Fruit fly (Drosophila melanogaster) whole organism, embryonic: Measurements from ENCODE around the gene CG9550.

ENCODE experiments used
- Awh ChIP-seq: fragments of 200-800 bp; sonication (Bioruptor generic); IDR thresholded peaks from 2 replicates; pipeline ENCODE4, ENCODE4 v1.3.6; 2022; ENCODE audit warnings: missing biosample characterization, missing genetic modification characterization
- Blimp-1 ChIP-seq: fragments of 200-800 bp; sonication (Bioruptor generic); optimal IDR thresholded peaks from 3 replicates; lab custom pipeline; 2018; ENCODE audit warnings: missing biosample characterization, missing genetic modification characterization, mild to moderate bottlenecking, moderate library complexity, missing genetic modification reagents
- CG10209 ChIP-seq: fragments of 200-800 bp; sonication (Bioruptor generic); optimal IDR thresholded peaks from 3 replicates; lab custom pipeline; 2017; ENCODE audit warnings: missing biosample characterization, mild to moderate bottlenecking, missing genetic modification characterization, missing genetic modification reagents
- CG11247 ChIP-seq: fragments of 200-800 bp; sonication (Bioruptor generic); IDR thresholded peaks from 2 replicates; pipeline ENCODE4 v1.3.6; 2022; ENCODE audit warnings: missing biosample characterization, missing genetic modification characterization
- CG12219 ChIP-seq: fragments of 200-800 bp; sonication (Bioruptor generic); optimal IDR thresholded peaks from 3 replicates; lab custom pipeline; 2018; ENCODE audit warnings: missing biosample characterization, mild to moderate bottlenecking, missing genetic modification characterization
- CG12236 ChIP-seq: fragments of 200-800 bp; sonication (Bioruptor generic); optimal IDR thresholded peaks from 2 replicates; lab custom pipeline; 2016; ENCODE audit warnings: missing biosample characterization, missing genetic modification characterization
- CG15601 ChIP-seq: fragments of 200-800 bp; sonication (Bioruptor generic); optimal IDR thresholded peaks from 3 replicates; lab custom pipeline; 2019; ENCODE audit warnings: missing biosample characterization, mild to moderate bottlenecking, missing genetic modification characterization, moderate library complexity
- CG18262 ChIP-seq: fragments of 200-800 bp; optimal IDR thresholded peaks from 3 replicates; lab custom pipeline; 2019; ENCODE audit warnings: missing biosample characterization, mild to moderate bottlenecking, missing genetic modification characterization, moderate library complexity
- CG3838 ChIP-seq: fragments of 200-800 bp; sonication (Bioruptor generic); optimal IDR thresholded peaks from 3 replicates; lab custom pipeline; 2016; ENCODE audit warnings: missing biosample characterization, missing genetic modification characterization
- CG4328 ChIP-seq: fragments of 200-800 bp; sonication (Bioruptor generic); optimal IDR thresholded peaks from 3 replicates; lab custom pipeline; 2017; ENCODE audit warnings: missing biosample characterization, missing genetic modification reagents, missing genetic modification characterization
- CG6654 ChIP-seq: fragments of 200-800 bp; sonication (Bioruptor generic); optimal IDR thresholded peaks from 2 replicates; lab custom pipeline; 2017; ENCODE audit warnings: missing biosample characterization, mild to moderate bottlenecking, missing genetic modification characterization
- CG6689 ChIP-seq: fragments of 200-800 bp; sonication (Bioruptor generic); IDR thresholded peaks from 2 replicates; pipeline ENCODE4 v1.3.6; 2022; ENCODE audit warnings: missing biosample characterization, missing genetic modification characterization
- CG6813 ChIP-seq: fragments of 200-800 bp; sonication (Bioruptor generic); optimal IDR thresholded peaks from 2 replicates; lab custom pipeline; 2017; ENCODE audit warnings: missing biosample characterization, missing genetic modification characterization, mild to moderate bottlenecking, moderate library complexity, missing genetic modification reagents
- CG7745 ChIP-seq: fragments of 200-800 bp; sonication (Bioruptor generic); optimal IDR thresholded peaks from 2 replicates; lab custom pipeline; 2018; ENCODE audit warnings: missing biosample characterization, mild to moderate bottlenecking, missing genetic modification characterization, moderate library complexity
- CG7839 ChIP-seq: fragments of 200-800 bp; sonication (Bioruptor generic); optimal IDR thresholded peaks from 3 replicates; lab custom pipeline; 2018; ENCODE audit warnings: missing biosample characterization, mild to moderate bottlenecking, missing genetic modification characterization, moderate library complexity
- CG7928 ChIP-seq: fragments of 200-800 bp; sonication (Bioruptor generic); optimal IDR thresholded peaks from 2 replicates; lab custom pipeline; 2017; ENCODE audit warnings: missing biosample characterization, mild to moderate bottlenecking, missing genetic modification characterization
- CG9797 ChIP-seq: fragments of 200-800 bp; sonication (Bioruptor generic); optimal IDR thresholded peaks from 3 replicates; lab custom pipeline; 2018; ENCODE audit warnings: missing biosample characterization, mild to moderate bottlenecking, missing genetic modification characterization
- D19B ChIP-seq: fragments of 200-800 bp; sonication (Bioruptor generic); optimal IDR thresholded peaks from 2 replicates; lab custom pipeline; 2017; ENCODE audit warnings: missing biosample characterization, mild to moderate bottlenecking, missing genetic modification characterization
- Fer1 ChIP-seq: fragments of 200-800 bp; sonication (Bioruptor generic); optimal IDR thresholded peaks from 2 replicates; lab custom pipeline; 2017; ENCODE audit warnings: missing biosample characterization, mild to moderate bottlenecking, missing genetic modification characterization
- Fer3 ChIP-seq: fragments of 200-800 bp; sonication (Bioruptor generic); optimal IDR thresholded peaks from 2 replicates; lab custom pipeline; 2018; ENCODE audit warnings: missing biosample characterization, mild to moderate bottlenecking, missing genetic modification characterization, moderate library complexity
- H15 ChIP-seq: fragments of 200-800 bp; sonication (Bioruptor generic); IDR thresholded peaks from 3 replicates; pipeline ENCODE4 v1.3.6; 2022; ENCODE audit warnings: missing biosample characterization, missing genetic modification characterization
- HHEX ChIP-seq: fragments of 200-800 bp; sonication (Bioruptor generic); optimal IDR thresholded peaks from 3 replicates; lab custom pipeline; 2017; ENCODE audit warnings: missing biosample characterization, mild to moderate bottlenecking, missing genetic modification characterization, missing genetic modification reagents
- Hr51 ChIP-seq, 2 experiments: fragments of 200-800 bp; sonication (Bioruptor generic); optimal IDR thresholded peaks; 2 replicates in 1 of 2; 3 replicates in 1 of 2; lab custom pipeline; 2016 to 2018; ENCODE audit warnings: missing biosample characterization in 2 of 2, missing genetic modification characterization in 2 of 2, mild to moderate bottlenecking in 1 of 2, moderate library complexity in 1 of 2
- Hsf ChIP-seq: fragments of 200-800 bp; sonication (Bioruptor generic); optimal IDR thresholded peaks from 3 replicates; lab custom pipeline; 2016; ENCODE audit warnings: missing biosample characterization, missing genetic modification characterization
- Lim3 ChIP-seq: fragments of 200-800 bp; sonication (Bioruptor generic); IDR thresholded peaks from 2 replicates; pipeline ENCODE4 v1.3.6; 2022; ENCODE audit warnings: missing biosample characterization, missing genetic modification characterization
- NC2α ChIP-seq: fragments of 200-800 bp; sonication (Bioruptor generic); optimal IDR thresholded peaks from 2 replicates; lab custom pipeline; 2016; ENCODE audit warnings: missing biosample characterization, missing genetic modification characterization
- Ptx1 ChIP-seq: fragments of 200-800 bp; sonication (Bioruptor generic); IDR thresholded peaks from 2 replicates; pipeline ENCODE4 v1.3.6; 2022; ENCODE audit warnings: missing biosample characterization, missing genetic modification characterization
- Sry-δ ChIP-seq: fragments of 200-800 bp; sonication (Bioruptor generic); optimal IDR thresholded peaks from 2 replicates; lab custom pipeline; 2016; ENCODE audit warnings: missing biosample characterization, missing genetic modification characterization
- Trl ChIP-seq, 3 experiments: fragments of >200 bp in 2 of 3; fragments of 200-800 bp in 1 of 3; sonication (Bioruptor generic) in 1 of 3; optimal IDR thresholded peaks; 2 replicates in 1 of 3; 3 replicates in 2 of 3; lab custom pipeline; 2016 to 2017; ENCODE audit warnings: missing biosample characterization in 1 of 3, missing genetic modification characterization in 1 of 3
- YL-1 ChIP-seq: fragments of 200-800 bp; sonication (Bioruptor generic); optimal IDR thresholded peaks from 3 replicates; lab custom pipeline; 2017; ENCODE audit warnings: missing biosample characterization, mild to moderate bottlenecking, missing genetic modification characterization
- abd-A ChIP-seq: fragments of 200-800 bp; sonication (Bioruptor generic); optimal IDR thresholded peaks from 3 replicates; lab custom pipeline; 2019; ENCODE audit warnings: missing biosample characterization, mild to moderate bottlenecking, missing genetic modification characterization, moderate library complexity
- ato ChIP-seq: fragments of 200-800 bp; sonication (Bioruptor generic); IDR thresholded peaks from 2 replicates; pipeline ENCODE4 v1.3.6; 2022; ENCODE audit warnings: missing biosample characterization, missing genetic modification characterization; ENCODE audit not compliant: partially characterized antibody
- cg ChIP-seq: fragments of 200-800 bp; sonication (Bioruptor generic); optimal IDR thresholded peaks from 3 replicates; lab custom pipeline; 2019; ENCODE audit warnings: missing biosample characterization, mild to moderate bottlenecking, missing genetic modification characterization, moderate library complexity
- chinmo ChIP-seq: fragments of 200-800 bp; sonication (Bioruptor generic); IDR thresholded peaks from 4 replicates; pipeline ENCODE4 v1.3.6; 2022; ENCODE audit warnings: missing biosample characterization, missing genetic modification characterization; ENCODE audit not compliant: partially characterized antibody
- ci ChIP-seq: fragments of 200-800 bp; sonication (Bioruptor generic); IDR thresholded peaks from 3 replicates; pipeline ENCODE4 v1.3.6; 2022; ENCODE audit warnings: missing biosample characterization, missing genetic modification characterization
- crp ChIP-seq, 2 experiments: fragments of 200-800 bp; sonication (Bioruptor generic); optimal IDR thresholded peaks; 2 replicates in 1 of 2; 3 replicates in 1 of 2; lab custom pipeline; 2017; ENCODE audit warnings: missing biosample characterization in 2 of 2, missing genetic modification characterization in 2 of 2, mild to moderate bottlenecking in 1 of 2, moderate library complexity in 1 of 2
- gcm ChIP-seq: fragments of 200-800 bp; sonication (Bioruptor generic); optimal IDR thresholded peaks from 2 replicates; lab custom pipeline; 2019; ENCODE audit warnings: missing biosample characterization, mild to moderate bottlenecking, missing genetic modification characterization, moderate library complexity
- gro ChIP-seq: fragments of 200-800 bp; sonication (Bioruptor generic); optimal IDR thresholded peaks from 2 replicates; lab custom pipeline; 2016; ENCODE audit warnings: missing biosample characterization, missing genetic modification characterization
- nau ChIP-seq: fragments of 200-800 bp; sonication (Bioruptor generic); optimal IDR thresholded peaks from 3 replicates; lab custom pipeline; 2017; ENCODE audit warnings: missing biosample characterization, mild to moderate bottlenecking, missing genetic modification characterization, missing genetic modification reagents
- nerfin-1 ChIP-seq: fragments of 200-800 bp; sonication (Bioruptor generic); optimal IDR thresholded peaks from 3 replicates; lab custom pipeline; 2019; ENCODE audit warnings: missing biosample characterization, mild to moderate bottlenecking, missing genetic modification characterization, moderate library complexity
- org-1 ChIP-seq: fragments of 200-800 bp; sonication (Bioruptor generic); optimal IDR thresholded peaks from 2 replicates; lab custom pipeline; 2017; ENCODE audit warnings: missing biosample characterization, missing genetic modification characterization
- pho ChIP-seq: fragments of 200-800 bp; sonication (Bioruptor generic); optimal IDR thresholded peaks from 2 replicates; lab custom pipeline; 2016; ENCODE audit warnings: missing biosample characterization, missing genetic modification characterization
- pzg ChIP-seq: fragments of 200-800 bp; sonication (Bioruptor generic); optimal IDR thresholded peaks from 3 replicates; lab custom pipeline; 2018; ENCODE audit warnings: missing biosample characterization, mild to moderate bottlenecking, missing genetic modification characterization, moderate library complexity
- shn ChIP-seq: fragments of 200-800 bp; sonication (Bioruptor generic); optimal IDR thresholded peaks from 3 replicates; lab custom pipeline; 2016; ENCODE audit warnings: missing biosample characterization, missing genetic modification characterization
- slp2 ChIP-seq: fragments of 200-800 bp; sonication (Bioruptor generic); optimal IDR thresholded peaks from 2 replicates; lab custom pipeline; 2016; ENCODE audit warnings: missing biosample characterization, missing genetic modification characterization
- tap ChIP-seq: fragments of 200-800 bp; optimal IDR thresholded peaks from 3 replicates; lab custom pipeline; 2019; ENCODE audit warnings: missing biosample characterization, mild to moderate bottlenecking, missing genetic modification characterization, moderate library complexity

Gene CG9550

DNA sequence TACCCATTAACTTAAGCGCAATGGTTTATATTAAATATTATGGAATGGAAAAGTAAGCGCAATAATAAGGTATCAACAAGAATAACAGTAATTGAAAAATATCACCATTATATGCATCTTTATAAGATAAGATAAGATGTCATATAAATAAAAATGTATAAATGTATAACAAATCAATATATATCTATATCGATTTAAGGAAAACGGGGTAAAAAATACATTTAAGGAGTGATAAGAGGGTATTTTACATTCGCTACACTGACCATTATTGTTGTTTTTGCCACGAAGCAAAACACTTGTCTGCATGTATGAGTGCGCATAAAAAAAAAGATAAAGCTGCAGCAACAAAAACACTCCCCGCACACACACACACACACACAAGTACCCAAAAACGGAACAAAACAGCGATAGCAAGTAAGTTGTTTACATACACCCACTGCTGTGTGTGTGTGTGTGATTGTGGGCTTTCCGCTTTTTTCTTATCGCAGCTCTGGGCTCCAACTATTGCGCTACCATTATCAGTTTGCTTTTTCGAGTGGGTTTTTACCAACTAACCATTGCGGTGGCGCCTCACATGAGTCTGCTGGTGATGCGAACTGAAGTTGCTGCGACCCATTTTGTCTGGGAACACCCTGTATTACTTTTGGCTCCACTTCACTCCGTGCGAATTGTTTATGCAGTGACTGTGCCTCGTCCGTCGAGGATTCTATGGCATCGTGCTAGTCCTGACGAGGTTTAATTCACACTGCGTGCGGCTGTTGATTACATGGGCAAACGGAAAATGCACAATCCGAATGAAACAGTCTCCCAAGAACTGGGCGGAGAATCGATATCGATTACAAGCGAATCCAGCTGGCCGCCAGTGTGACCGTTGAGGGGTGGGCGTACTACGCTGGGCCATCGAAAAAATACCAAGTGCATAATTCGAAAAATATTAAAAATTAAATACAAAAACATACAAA lies 23.5 kb upstream of the CG9550 start, which contains the start of gene mmy (continued):
- peak; percentile 48 for TF ChIP-seq shn (GFP tag; lab: Kevin White, UChicago)
- peak; percentile 31 for TF ChIP-seq CG10209 (GFP tag; lab: Kevin White, UChicago)
- peak; percentile 38 for TF ChIP-seq Fer1 (GFP tag; lab: Kevin White, UChicago)
- peak; percentile 7 for TF ChIP-seq tap
- TF ChIP-seq org-1 (GFP tag; lab: Kevin White, UChicago) = peak; percentile 4
- peak; percentile 92; the same call in 3 of the 4 replicates for TF ChIP-seq chinmo (GFP tag; lab: Robert Waterston, UW)
- TF ChIP-seq CG6689 = peak; percentile 48; the same call in 1 of the 2 replicates
- peak; percentile 23 for TF ChIP-seq CG7928
- TF ChIP-seq Hr51 (GFP tag; optimal IDR thresholded peaks at IDR 0.05; lab: Kevin White, UChicago) = peak; percentile 15 to 81
- TF ChIP-seq D19B = peak; percentile 98
- TF ChIP-seq CG11247 (GFP tag; lab: Robert Waterston, UW) = no peak
- TF ChIP-seq Fer3 (tag; lab: Kevin White, UChicago) = peak; percentile 66
- peak; percentile 29 for TF ChIP-seq YL-1 (GFP tag; lab: Kevin White, UChicago)
- TF ChIP-seq CG7839 = peak; percentile 74
- peak; percentile 62 for TF ChIP-seq Ptx1 (GFP tag; lab: Robert Waterston, UW)
- TF ChIP-seq slp2 = no peak
- no peak for TF ChIP-seq CG15601 (tag; lab: Kevin White, UChicago)
- no peak for TF ChIP-seq CG3838 (GFP tag; lab: Kevin White, UChicago)
- peak; percentile 68 for TF ChIP-seq CG18262 (tag; lab: Kevin White, UChicago)
- TF ChIP-seq cg (GFP tag; lab: Kevin White, UChicago) = peak; percentile 98
- TF ChIP-seq ato (GFP tag; lab: Robert Waterston, UW) = peak; percentile 34; the same call in 1 of the 2 replicates
- TF ChIP-seq CG4328 (GFP tag; lab: Kevin White, UChicago) = peak; percentile 43
- no peak for TF ChIP-seq CG7745 (tag; lab: Kevin White, UChicago)
- TF ChIP-seq gcm (GFP tag; lab: Kevin White, UChicago) = no peak
- TF ChIP-seq Sry-δ (GFP tag; lab: Kevin White, UChicago) = peak; percentile 35
- peak; percentile 43 for TF ChIP-seq Blimp-1 (GFP tag; lab: Kevin White, UChicago)
- 0 out of 2 replicates have a peak, but pooled peaks have one; percentile 21 for TF ChIP-seq Awh (GFP tag; lab: Robert Waterston, UW)
- TF ChIP-seq Lim3 (GFP tag; lab: Robert Waterston, UW) = no peak
- TF ChIP-seq ci (GFP tag; lab: Robert Waterston, UW) = peak; percentile 62; the same call in 1 of the 3 replicates
- TF ChIP-seq gro (GFP tag; lab: Kevin White, UChicago) = peak; percentile 64
- peak; percentile 78 for TF ChIP-seq pzg (GFP tag; lab: Kevin White, UChicago)
- no peak for TF ChIP-seq NC2α (GFP tag; lab: Kevin White, UChicago)
- peak; percentile 86 for TF ChIP-seq CG9797 (GFP tag; lab: Kevin White, UChicago)
- TF ChIP-seq nau (GFP tag; lab: Kevin White, UChicago) = peak; percentile 46
- peak; percentile 56 for TF ChIP-seq abd-A (tag; lab: Kevin White, UChicago)
- peak; percentile 22 for TF ChIP-seq CG6813 (GFP tag; lab: Kevin White, UChicago)
- peak; percentile 1 for TF ChIP-seq Hsf (GFP tag; lab: Kevin White, UChicago)
- TF ChIP-seq CG12236 = no peak
- TF ChIP-seq H15 (GFP tag; lab: Robert Waterston, UW) = no peak
- TF ChIP-seq HHEX (GFP tag; lab: Kevin White, UChicago) = peak; percentile 8
- peak; percentile 34 for TF ChIP-seq nerfin-1 (tag; lab: Kevin White, UChicago)
- TF ChIP-seq Trl (optimal IDR thresholded peaks at IDR 0.05; lab: Kevin White, UChicago) = no peak
- peak; percentile 13 for TF ChIP-seq Trl (GFP tag; optimal IDR thresholded peaks at IDR 0.05; lab: Kevin White, UChicago)
- TF ChIP-seq CG6654 = peak; percentile 3
- TF ChIP-seq crp (GFP tag; optimal IDR thresholded peaks at IDR 0.05; lab: Kevin White, UChicago) = peak in 1 of 2 experiments; percentile 84
- TF ChIP-seq pho (GFP tag; lab: Kevin White, UChicago) = peak; percentile 31
- TF ChIP-seq CG12219 (GFP tag; lab: Kevin White, UChicago) = peak; percentile 20
